Fruit fly (Drosophila melanogaster) whole organism, pupa: Measurements from ENCODE around the gene CG12522.
"Not testable (repeated sequence)": the region's sequence is repeated elsewhere in the genome, so short reads cannot be mapped to it uniquely, and the experiment has no call there.

Experiments used
- CG10348 ChIP-seq: fragments of 200-800 bp; sonication (Bioruptor generic); IDR thresholded peaks from 2 replicates; pipeline ENCODE4 v1.3.6; 2022; ENCODE audit warnings: missing biosample characterization, missing genetic modification characterization
- CG12605 ChIP-seq: fragments of 200-800 bp; sonication (Bioruptor generic); IDR thresholded peaks from 2 replicates; pipeline ENCODE4 v1.3.6; 2022; ENCODE audit warnings: missing biosample characterization, missing genetic modification characterization
- CG13204 ChIP-seq: fragments of 200-800 bp; sonication (Bioruptor generic); optimal IDR thresholded peaks from 2 replicates; lab custom pipeline; 2018; ENCODE audit warnings: missing biosample characterization, mild to moderate bottlenecking, missing genetic modification characterization, moderate library complexity
- CG14655 ChIP-seq: fragments of 200-800 bp; sonication (Bioruptor generic); optimal IDR thresholded peaks from 3 replicates; lab custom pipeline; 2017; ENCODE audit warnings: mild to moderate bottlenecking, missing biosample characterization, missing genetic modification reagents, missing genetic modification characterization
- CG15710 ChIP-seq: fragments of 200-800 bp; sonication (Bioruptor generic); optimal IDR thresholded peaks from 2 replicates; lab custom pipeline; 2018; ENCODE audit warnings: missing biosample characterization, mild to moderate bottlenecking, missing genetic modification characterization, moderate library complexity
- CG17806 ChIP-seq: fragments of 200-800 bp; sonication (Bioruptor generic); optimal IDR thresholded peaks from 2 replicates; lab custom pipeline; 2018; ENCODE audit warnings: missing biosample characterization, mild to moderate bottlenecking, missing genetic modification characterization, moderate library complexity
- CG32121 ChIP-seq: fragments of 200-800 bp; sonication (Bioruptor generic); IDR thresholded peaks from 2 replicates; pipeline ENCODE4 v1.3.6; 2022; ENCODE audit warnings: missing biosample characterization, missing genetic modification characterization
- CG34367 ChIP-seq: fragments of 200-800 bp; sonication (Bioruptor generic); optimal IDR thresholded peaks from 2 replicates; lab custom pipeline; 2018; ENCODE audit warnings: missing biosample characterization, mild to moderate bottlenecking, missing genetic modification characterization
- CG4496 ChIP-seq: fragments of 200-800 bp; sonication (Bioruptor generic); IDR thresholded peaks from 3 replicates; pipeline ENCODE4 v1.3.6; 2022; ENCODE audit warnings: missing biosample characterization, missing genetic modification characterization
- CG8159 ChIP-seq: fragments of 200-800 bp; sonication (Bioruptor generic); optimal IDR thresholded peaks from 3 replicates; lab custom pipeline; 2018; ENCODE audit warnings: missing biosample characterization, mild to moderate bottlenecking, missing genetic modification characterization, moderate library complexity
- CG8301 ChIP-seq: fragments of 200-800 bp; sonication (Bioruptor generic); optimal IDR thresholded peaks from 2 replicates; lab custom pipeline; 2018; ENCODE audit warnings: missing biosample characterization, mild to moderate bottlenecking, missing genetic modification characterization
- D1 ChIP-seq: fragments of 200-800 bp; sonication (Bioruptor generic); optimal IDR thresholded peaks from 2 replicates; lab custom pipeline; 2018; ENCODE audit warnings: missing biosample characterization, mild to moderate bottlenecking, missing genetic modification characterization, moderate library complexity
- Ets98B ChIP-seq: fragments of 200-800 bp; sonication (Bioruptor generic); IDR thresholded peaks from 2 replicates; pipeline ENCODE4 v1.3.6; 2022; ENCODE audit warnings: missing biosample characterization, missing genetic modification characterization
- Pif1A ChIP-seq: fragments of 200-800 bp; sonication (Bioruptor generic); optimal IDR thresholded peaks from 3 replicates; lab custom pipeline; 2016; ENCODE audit warnings: missing biosample characterization, missing genetic modification characterization
- Pif1B ChIP-seq: fragments of 200-800 bp; sonication (Bioruptor generic); optimal IDR thresholded peaks from 3 replicates; lab custom pipeline; 2016; ENCODE audit warnings: missing biosample characterization, missing genetic modification characterization
- Snoo ChIP-seq: fragments of 200-800 bp; sonication (Bioruptor generic); optimal IDR thresholded peaks from 3 replicates; lab custom pipeline; 2017; ENCODE audit warnings: missing biosample characterization, mild to moderate bottlenecking, missing genetic modification characterization, inconsistent platforms
- fd96Ca ChIP-seq: fragments of 200-800 bp; sonication (Bioruptor generic); IDR thresholded peaks from 3 replicates; pipeline ENCODE4 v1.3.6; 2022; ENCODE audit warnings: missing biosample characterization, missing genetic modification characterization
- gl ChIP-seq: fragments of 200-800 bp; sonication (Bioruptor generic); optimal IDR thresholded peaks from 2 replicates; lab custom pipeline; 2018; ENCODE audit warnings: missing biosample characterization, mild to moderate bottlenecking, missing genetic modification characterization
- rn ChIP-seq: fragments of 200-800 bp; sonication (Bioruptor generic); IDR thresholded peaks from 2 replicates; pipeline ENCODE4 v1.3.6; 2022; ENCODE audit warnings: missing biosample characterization, missing genetic modification characterization

CG12522 gene

dm6 chr3L:11123088-11123487 is 15.1 kb downstream of the CG12522 start, which contains the start of the genes Ufd1 and NaPi-III:
TSS of gene Ufd1 (minus strand) at chr3L:11123216.
TSS of gene NaPi-III (plus strand) at chr3L:11123348.
- TF ChIP-seq Ets98B, result peak; percentile 76
- peak; percentile 76 for TF ChIP-seq CG4496 (GFP tag; lab: Robert Waterston, UW)
- no peak for TF ChIP-seq CG8159
- TF ChIP-seq fd96Ca (GFP tag; lab: Robert Waterston, UW), result 0 out of 3 replicates have a peak, but pooled peaks have one; percentile 24
- TF ChIP-seq gl (tag; lab: Kevin White, UChicago), result no peak
- no peak for TF ChIP-seq Pif1B (GFP tag; lab: Kevin White, UChicago)
- TF ChIP-seq Snoo, result peak; percentile 43
- no peak for TF ChIP-seq CG13204
- peak; percentile 69 for TF ChIP-seq CG32121 (GFP tag; lab: Robert Waterston, UW)
- TF ChIP-seq Pif1A, result peak; percentile 1
- TF ChIP-seq rn (GFP tag; lab: Robert Waterston, UW), result 0 out of 2 replicates have a peak, but pooled peaks have one; percentile 23
- TF ChIP-seq CG15710 (tag; lab: Kevin White, UChicago), result peak; percentile 31

- TF ChIP-seq Pif1A (no peak), CG4496 (GFP tag; lab: Robert Waterston, UW) (0 out of 3 replicates have a peak, but pooled peaks have one; percentile 11)
Observed at dm6 chr3L:11123598-11124284, 15.7 kb downstream of the CG12522 start.

DNA sequence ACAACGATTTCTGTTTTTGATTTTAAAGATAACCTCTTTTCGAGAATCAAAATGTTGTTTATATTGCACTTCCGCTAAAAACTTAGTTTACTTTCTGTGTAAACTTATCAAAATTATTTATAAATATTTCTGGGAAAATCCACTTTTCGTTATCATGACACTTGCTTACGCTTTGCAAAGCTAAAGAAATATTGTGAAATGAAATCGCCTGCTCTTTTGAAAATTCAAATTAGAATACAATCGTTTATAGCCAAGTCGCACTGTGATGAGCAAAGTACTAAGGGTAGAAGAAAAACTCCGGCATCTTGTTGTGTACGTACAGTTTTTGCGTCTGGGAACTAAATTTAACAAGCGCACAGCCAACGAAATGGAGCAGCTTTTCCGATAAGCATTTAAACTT is 16.4 kb downstream of the CG12522 start:
- TF ChIP-seq CG15710 (tag; lab: Kevin White, UChicago) (no peak), CG8301 (tag; lab: Kevin White, UChicago) (no peak), Ets98B (no peak), CG14655 (peak; percentile 47), CG8159 (no peak)

DNA sequence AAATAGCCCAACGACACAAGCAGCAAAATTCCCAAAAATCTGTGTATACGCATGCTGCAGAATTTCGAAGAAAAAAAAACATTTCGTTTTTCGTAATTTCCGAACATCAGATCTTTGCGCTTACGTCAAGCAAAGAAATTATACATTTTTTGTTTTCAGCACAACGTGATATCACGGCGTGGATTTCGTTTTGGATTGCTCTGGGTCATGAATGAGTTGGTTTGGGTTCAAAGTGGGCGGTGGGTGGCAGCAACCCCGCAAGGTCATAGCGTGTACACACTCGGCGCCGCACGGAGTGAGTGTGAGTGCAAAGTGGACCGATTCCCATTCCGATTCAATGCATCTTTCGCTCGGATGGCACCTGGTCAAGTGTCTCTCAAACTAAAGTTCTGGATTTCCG is 16.8 kb downstream of the CG12522 start:
- no peak for TF ChIP-seq Pif1A
- TF ChIP-seq CG34367, result no peak
- TF ChIP-seq rn (GFP tag; lab: Robert Waterston, UW), result no peak
- no peak for TF ChIP-seq Snoo
- TF ChIP-seq CG15710 (tag; lab: Kevin White, UChicago), result no peak
- no peak for TF ChIP-seq CG14655
- no peak for TF ChIP-seq CG10348 (GFP tag; lab: Robert Waterston, UW)
- TF ChIP-seq CG8159, result no peak
- TF ChIP-seq CG12605 (GFP tag; lab: Robert Waterston, UW), result no peak
- TF ChIP-seq CG4496 (GFP tag; lab: Robert Waterston, UW), result no peak
- no peak for TF ChIP-seq gl (tag; lab: Kevin White, UChicago)
- TF ChIP-seq fd96Ca (GFP tag; lab: Robert Waterston, UW), result no peak
- no peak for TF ChIP-seq D1 (tag; lab: Kevin White, UChicago)
- no peak for TF ChIP-seq Pif1B (GFP tag; lab: Kevin White, UChicago)
- no peak for TF ChIP-seq CG13204
- TF ChIP-seq CG8301 (tag; lab: Kevin White, UChicago), result no peak
- TF ChIP-seq, all 21 proteins: peak for 0

DNA sequence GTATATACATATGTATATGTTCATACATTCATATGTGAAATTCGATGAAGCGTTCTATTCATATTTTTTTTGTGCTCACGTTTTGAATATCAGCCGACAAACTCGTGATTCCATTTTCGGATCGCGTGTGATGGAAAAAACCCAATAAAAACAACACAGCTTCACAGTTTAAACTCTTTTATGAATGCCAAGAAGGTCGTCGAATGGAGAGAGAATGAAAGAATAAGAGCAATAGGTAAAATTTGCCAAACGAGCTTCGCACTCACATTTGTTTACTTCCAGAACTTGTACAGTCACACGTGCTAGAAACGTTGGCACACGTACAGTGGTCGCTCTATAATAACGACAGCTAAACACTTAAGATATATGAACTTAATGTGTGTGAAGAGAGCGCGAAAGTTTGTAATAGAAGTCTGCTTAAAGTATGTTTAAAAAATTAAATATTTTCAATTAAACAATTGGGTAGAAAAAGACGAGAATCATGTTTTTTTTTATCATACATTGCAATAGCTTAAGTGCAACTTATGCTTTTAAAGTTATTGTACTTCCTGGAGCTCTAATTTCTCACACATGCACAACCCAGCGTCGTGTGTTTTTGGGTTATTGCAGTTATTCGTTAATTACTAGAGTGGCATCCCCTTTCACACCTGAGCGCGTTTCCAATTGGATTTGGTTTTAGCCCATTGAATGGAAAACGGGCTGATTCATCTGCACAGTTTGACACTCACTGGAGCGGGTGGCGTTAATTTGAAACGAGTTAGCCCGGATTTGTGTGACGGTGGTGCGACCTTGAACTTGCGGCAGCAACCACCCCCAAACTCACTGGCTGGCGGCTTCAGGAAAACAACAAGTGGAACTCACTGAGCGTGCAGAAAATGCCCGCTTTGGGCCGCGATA is 17.8 kb downstream of the CG12522 start:
- TF ChIP-seq CG34367 (no peak), rn (GFP tag; lab: Robert Waterston, UW) (no peak), CG10348 (GFP tag; lab: Robert Waterston, UW) (no peak), Snoo (no peak)

DNA sequence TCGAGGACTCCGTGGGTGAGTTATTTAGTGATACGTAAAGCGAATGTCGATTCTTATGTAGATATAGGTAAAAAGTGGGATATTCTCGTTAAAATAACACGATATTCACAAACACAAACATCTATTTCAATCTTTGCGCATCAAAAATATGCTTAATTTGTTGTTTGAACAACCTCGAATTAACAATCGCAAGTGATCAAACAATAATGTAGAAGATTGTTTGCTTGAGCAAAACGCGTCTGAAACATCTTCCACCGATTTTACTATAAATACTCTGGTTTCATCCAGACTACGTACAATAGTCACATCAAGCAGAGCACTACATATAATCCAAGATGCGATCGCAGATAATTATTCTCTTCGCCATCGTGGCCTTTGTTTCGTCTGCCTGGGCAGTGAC is 22.5 kb downstream of the CG12522 start, which contains the start of gene nol:
nol (plus strand) TSS at position 301 of the 400 bp plus-strand sequence.
- TF ChIP-seq fd96Ca (GFP tag; lab: Robert Waterston, UW) (no peak), Snoo (no peak), CG15710 (tag; lab: Kevin White, UChicago) (no peak), CG8159 (no peak)

dm6 chr3L:11132055-11132454 is 24.0 kb downstream of the CG12522 start, which contains the start of gene CG32074:
TSS of gene CG32074 (minus strand) at chr3L:11132322.
- TF ChIP-seq CG32121 (GFP tag; lab: Robert Waterston, UW); fd96Ca (GFP tag; lab: Robert Waterston, UW); Ets98B: not testable (repeated sequence)

DNA sequence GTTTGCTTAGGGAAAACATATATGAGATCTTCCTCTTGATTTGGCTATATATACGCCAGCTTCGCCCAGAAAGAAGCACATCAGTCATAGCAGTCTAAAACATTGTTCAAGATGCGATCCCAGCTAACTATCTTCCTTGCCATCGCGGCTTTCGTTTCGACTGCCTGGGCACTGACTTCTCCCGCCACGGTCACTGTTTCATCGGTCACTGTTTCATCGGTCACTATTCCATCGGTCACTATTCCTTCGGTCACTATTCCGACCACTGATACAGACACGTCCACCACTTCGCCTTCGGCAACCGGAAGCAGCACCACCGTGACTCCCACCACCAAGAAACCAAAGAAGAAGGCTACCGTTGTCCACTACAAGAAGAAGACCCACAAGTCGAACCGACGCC is 26.9 kb downstream of the CG12522 start, which contains the start of gene CG14143:
CG14143 (plus strand) TSS at position 102 of the 400 bp plus-strand sequence.
- TF ChIP-seq Snoo; CG17806 (tag; lab: Kevin White, UChicago); CG14655: not testable (repeated sequence)
